Worm (Caenorhabditis elegans): ENCODE results near the gene ugt-44.

ce11 chrIV:10442904-10443303 is 26.6 kb upstream of the ugt-44 start:
- TF ChIP-seq nhr-28 (tag; optimal IDR thresholded peaks at IDR 0.05) (no peak), unc-120 (tag; optimal IDR thresholded peaks at IDR 0.05; ENCODE audit: poor library complexity, severe bottlenecking) (no peak), unc-39 (tag; optimal IDR thresholded peaks at IDR 0.05) (no peak), pha-4 (tag; optimal IDR thresholded peaks at IDR 0.05) (no peak), ces-1 (GFP tag; optimal IDR thresholded peaks at IDR 0.05) (no peak), lsy-2 (tag; optimal IDR thresholded peaks at IDR 0.05) (no peak), nhr-237 (tag; optimal IDR thresholded peaks at IDR 0.05) (no peak), mab-5 (tag; optimal IDR thresholded peaks at IDR 0.05) (no peak), unc-62 (GFP tag; optimal IDR thresholded peaks at IDR 0.05) (no peak), nhr-12 (tag; optimal IDR thresholded peaks at IDR 0.05) (no peak)
